Fruit fly (Drosophila melanogaster) whole organism, embryonic: Measurements from ENCODE around the gene Hsp22.

ENCODE experiments used
- Aef1 ChIP-seq: fragments of 200-800 bp; sonication (Bioruptor generic); IDR thresholded peaks from 3 replicates; pipeline ENCODE4 v1.3.6; 2022; ENCODE audit warnings: missing biosample characterization, missing genetic modification characterization
- Atf-2 ChIP-seq: fragments of 200-800 bp; sonication (Bioruptor generic); optimal IDR thresholded peaks from 2 replicates; lab custom pipeline; 2016; ENCODE audit warnings: missing biosample characterization, missing genetic modification characterization
- Atf3 ChIP-seq: fragments of 200-800 bp; sonication (Bioruptor generic); optimal IDR thresholded peaks from 3 replicates; lab custom pipeline; 2016; ENCODE audit warnings: missing biosample characterization, missing genetic modification characterization
- CG10147 ChIP-seq: fragments of 200-800 bp; sonication (Bioruptor generic); optimal IDR thresholded peaks from 2 replicates; lab custom pipeline; 2019; ENCODE audit warnings: missing biosample characterization, mild to moderate bottlenecking, missing genetic modification characterization, moderate library complexity
- CG1024 ChIP-seq: fragments of 200-800 bp; sonication (Bioruptor generic); IDR thresholded peaks from 2 replicates; pipeline ENCODE4 v1.3.6; 2022; ENCODE audit warnings: missing biosample characterization, missing genetic modification characterization
- CG10366 ChIP-seq: fragments of 200-800 bp; sonication (Bioruptor generic); IDR thresholded peaks from 2 replicates; pipeline ENCODE4 v1.3.6; 2022; ENCODE audit warnings: missing biosample characterization, missing genetic modification characterization
- CG11085 ChIP-seq: fragments of 200-800 bp; sonication (Bioruptor generic); IDR thresholded peaks from 2 replicates; pipeline ENCODE4 v1.3.6; 2022; ENCODE audit warnings: missing biosample characterization, missing genetic modification characterization
- CG11247 ChIP-seq: fragments of 200-800 bp; sonication (Bioruptor generic); IDR thresholded peaks from 2 replicates; pipeline ENCODE4 v1.3.6; 2022; ENCODE audit warnings: missing biosample characterization, missing genetic modification characterization
- CG11504 ChIP-seq: fragments of 200-800 bp; sonication (Bioruptor generic); optimal IDR thresholded peaks from 3 replicates; lab custom pipeline; 2019; ENCODE audit warnings: missing biosample characterization, mild to moderate bottlenecking, missing genetic modification characterization, moderate library complexity
- CG11695 ChIP-seq: fragments of 200-800 bp; sonication (Bioruptor generic); IDR thresholded peaks from 3 replicates; pipeline ENCODE4 v1.3.6; 2022; ENCODE audit warnings: missing biosample characterization, missing genetic modification characterization
- CG12104 ChIP-seq: fragments of 200-800 bp; sonication (Bioruptor generic); optimal IDR thresholded peaks from 3 replicates; lab custom pipeline; 2016; ENCODE audit warnings: missing biosample characterization, missing genetic modification characterization
- CG12769 ChIP-seq: fragments of 200-800 bp; sonication (Bioruptor generic); optimal IDR thresholded peaks from 2 replicates; lab custom pipeline; 2019; ENCODE audit warnings: missing biosample characterization, mild to moderate bottlenecking, missing genetic modification characterization, moderate library complexity
- CG15601 ChIP-seq: fragments of 200-800 bp; sonication (Bioruptor generic); optimal IDR thresholded peaks from 3 replicates; lab custom pipeline; 2019; ENCODE audit warnings: missing biosample characterization, mild to moderate bottlenecking, missing genetic modification characterization, moderate library complexity
- CG16863 ChIP-seq: fragments of 200-800 bp; sonication (Bioruptor generic); optimal IDR thresholded peaks from 3 replicates; lab custom pipeline; 2016; ENCODE audit warnings: missing biosample characterization, missing genetic modification characterization
- CG4617 ChIP-seq: fragments of 200-800 bp; sonication (Bioruptor generic); optimal IDR thresholded peaks from 3 replicates; lab custom pipeline; 2016; ENCODE audit warnings: missing biosample characterization, missing genetic modification characterization, borderline replicate concordance
- CG4730 ChIP-seq: fragments of 200-800 bp; sonication (Bioruptor generic); IDR thresholded peaks from 2 replicates; pipeline ENCODE4 v1.3.6; 2022; ENCODE audit warnings: missing biosample characterization, missing genetic modification characterization
- CG8388 ChIP-seq: fragments of 200-800 bp; sonication (Bioruptor generic); optimal IDR thresholded peaks from 2 replicates; lab custom pipeline; 2019; ENCODE audit warnings: missing biosample characterization, mild to moderate bottlenecking, missing genetic modification characterization, moderate library complexity
- CG9932 ChIP-seq: fragments of 200-800 bp; sonication (Bioruptor generic); IDR thresholded peaks from 2 replicates; pipeline ENCODE4 v1.3.6; 2022; ENCODE audit warnings: missing biosample characterization, missing genetic modification characterization
- H2.0 ChIP-seq: fragments of 200-800 bp; sonication (Bioruptor generic); IDR thresholded peaks from 2 replicates; pipeline ENCODE4 v1.3.6; 2022; ENCODE audit warnings: missing biosample characterization, missing genetic modification characterization
- Hr3 ChIP-seq: fragments of 200-800 bp; sonication (Bioruptor generic); optimal IDR thresholded peaks from 3 replicates; lab custom pipeline; 2016; ENCODE audit warnings: missing biosample characterization, missing genetic modification characterization
- Jarid2 ChIP-seq: fragments of 200-800 bp; sonication (Bioruptor generic); optimal IDR thresholded peaks from 3 replicates; lab custom pipeline; 2017; ENCODE audit warnings: mild to moderate bottlenecking, missing biosample characterization, missing genetic modification reagents, missing genetic modification characterization
- Kr ChIP-seq: fragments of 200-800 bp; sonication (Bioruptor generic); optimal IDR thresholded peaks from 2 replicates; lab custom pipeline; 2017; ENCODE audit warnings: missing biosample characterization, mild to moderate bottlenecking, missing genetic modification characterization
- NfI ChIP-seq: fragments of 200-800 bp; sonication (Bioruptor generic); optimal IDR thresholded peaks from 3 replicates; lab custom pipeline; 2018; ENCODE audit warnings: missing biosample characterization, mild to moderate bottlenecking, missing genetic modification characterization, moderate library complexity
- Xbp1 ChIP-seq: fragments of 200-800 bp; sonication (Bioruptor generic); optimal IDR thresholded peaks from 3 replicates; lab custom pipeline; 2016; ENCODE audit warnings: missing biosample characterization, mild to moderate bottlenecking, missing genetic modification characterization
- ab ChIP-seq: fragments of 200-800 bp; sonication (Bioruptor generic); optimal IDR thresholded peaks from 2 replicates; lab custom pipeline; 2016; ENCODE audit warnings: missing biosample characterization, missing genetic modification characterization
- ara ChIP-seq: fragments of 200-800 bp; sonication (Bioruptor generic); IDR thresholded peaks from 2 replicates; pipeline ENCODE4 v1.3.6; 2022; ENCODE audit warnings: missing biosample characterization, missing genetic modification characterization
- cato ChIP-seq: fragments of 200-800 bp; sonication (Bioruptor generic); optimal IDR thresholded peaks from 2 replicates; lab custom pipeline; 2016; ENCODE audit warnings: missing biosample characterization, missing genetic modification characterization, borderline replicate concordance
- corto ChIP-seq: fragments of 200-800 bp; sonication (Bioruptor generic); optimal IDR thresholded peaks from 2 replicates; lab custom pipeline; 2016; ENCODE audit warnings: missing biosample characterization, mild to moderate bottlenecking, missing genetic modification characterization, moderate library complexity
- crp ChIP-seq, 2 experiments: fragments of 200-800 bp; sonication (Bioruptor generic); optimal IDR thresholded peaks; 2 replicates in 1 of 2; 3 replicates in 1 of 2; lab custom pipeline; 2017; ENCODE audit warnings: missing biosample characterization in 2 of 2, missing genetic modification characterization in 2 of 2, mild to moderate bottlenecking in 1 of 2, moderate library complexity in 1 of 2
- cwo ChIP-seq: fragments of 200-800 bp; sonication (Bioruptor generic); optimal IDR thresholded peaks from 3 replicates; lab custom pipeline; 2017; ENCODE audit warnings: missing biosample characterization, missing genetic modification characterization, mild to moderate bottlenecking, moderate library complexity, missing genetic modification reagents
- eve ChIP-seq, 2 experiments: fragments of >200 bp; optimal IDR thresholded peaks; 2 replicates each; lab custom pipeline; 2017; ENCODE audit warnings: missing biosample characterization in 2 of 2, missing genetic modification characterization in 2 of 2
- her ChIP-seq: fragments of 200-800 bp; sonication (Bioruptor generic); optimal IDR thresholded peaks from 2 replicates; lab custom pipeline; 2016; ENCODE audit warnings: missing biosample characterization, missing genetic modification characterization
- ind ChIP-seq: fragments of 200-800 bp; sonication (Bioruptor generic); optimal IDR thresholded peaks from 3 replicates; lab custom pipeline; 2016; ENCODE audit warnings: missing biosample characterization, missing genetic modification characterization
- kah ChIP-seq: fragments of 200-800 bp; sonication (Bioruptor generic); optimal IDR thresholded peaks from 2 replicates; lab custom pipeline; 2018; ENCODE audit warnings: missing biosample characterization, mild to moderate bottlenecking, missing genetic modification characterization
- lab ChIP-seq: fragments of 200-800 bp; sonication (Bioruptor generic); optimal IDR thresholded peaks from 3 replicates; lab custom pipeline; 2017; ENCODE audit warnings: missing biosample characterization, missing genetic modification characterization, mild to moderate bottlenecking, moderate library complexity, missing genetic modification reagents
- lilli ChIP-seq: fragments of 200-800 bp; sonication (Bioruptor generic); optimal IDR thresholded peaks from 3 replicates; lab custom pipeline; 2016; ENCODE audit warnings: missing biosample characterization, missing genetic modification characterization
- nom ChIP-seq: fragments of 200-800 bp; sonication (Bioruptor generic); optimal IDR thresholded peaks from 2 replicates; lab custom pipeline; 2017; ENCODE audit warnings: missing biosample characterization, missing genetic modification characterization, mild to moderate bottlenecking, moderate library complexity, missing genetic modification reagents
- phol ChIP-seq: fragments of 200-800 bp; sonication (Bioruptor generic); optimal IDR thresholded peaks from 3 replicates; lab custom pipeline; 2018; ENCODE audit warnings: missing biosample characterization, mild to moderate bottlenecking, missing genetic modification characterization, moderate library complexity
- psq ChIP-seq: fragments of 200-800 bp; sonication (Bioruptor generic); optimal IDR thresholded peaks from 2 replicates; lab custom pipeline; 2017; ENCODE audit warnings: missing biosample characterization, missing genetic modification characterization
- ranshi ChIP-seq: fragments of 200-800 bp; sonication (Bioruptor generic); IDR thresholded peaks from 2 replicates; pipeline ENCODE4 v1.3.6; 2022; ENCODE audit warnings: missing biosample characterization, missing genetic modification characterization
- salm ChIP-seq: fragments of 200-800 bp; sonication (Bioruptor generic); optimal IDR thresholded peaks from 2 replicates; lab custom pipeline; 2018; ENCODE audit warnings: missing biosample characterization, mild to moderate bottlenecking, missing genetic modification characterization
- sd ChIP-seq: fragments of 200-800 bp; sonication (Bioruptor generic); optimal IDR thresholded peaks from 3 replicates; lab custom pipeline; 2018; ENCODE audit warnings: missing biosample characterization, mild to moderate bottlenecking, missing genetic modification characterization, moderate library complexity
- sens-2 ChIP-seq: fragments of 200-800 bp; sonication (Bioruptor generic); IDR thresholded peaks from 2 replicates; pipeline ENCODE4 v1.3.6; 2022; ENCODE audit warnings: missing biosample characterization, missing genetic modification characterization
- sisA ChIP-seq: fragments of 200-800 bp; sonication (Bioruptor generic); IDR thresholded peaks from 2 replicates; pipeline ENCODE4 v1.3.6; 2022; ENCODE audit warnings: missing biosample characterization, missing genetic modification characterization
- stwl ChIP-seq: fragments of 200-800 bp; sonication (Bioruptor generic); optimal IDR thresholded peaks from 3 replicates; lab custom pipeline; 2018; ENCODE audit warnings: missing biosample characterization, mild to moderate bottlenecking, missing genetic modification characterization, moderate library complexity
- toy ChIP-seq: fragments of 200-800 bp; sonication (Bioruptor generic); IDR thresholded peaks from 2 replicates; pipeline ENCODE4 v1.3.6; 2022; ENCODE audit warnings: missing biosample characterization, missing genetic modification characterization
- unc-4 ChIP-seq: fragments of 200-800 bp; sonication (Bioruptor generic); IDR thresholded peaks from 2 replicates; pipeline ENCODE4 v1.3.6; 2022; ENCODE audit warnings: missing biosample characterization, missing genetic modification characterization; ENCODE audit not compliant: partially characterized antibody
- yki ChIP-seq: fragments of >200 bp; optimal IDR thresholded peaks from 3 replicates; lab custom pipeline; 2018
- z ChIP-seq: fragments of 200-800 bp; sonication (Bioruptor generic); IDR thresholded peaks from 3 replicates; pipeline ENCODE4 v1.3.6; 2022; ENCODE audit warnings: missing biosample characterization, missing genetic modification characterization

Hsp22 gene

dm6 chr3L:9422636-9423419 lies 50.1 kb downstream of the Hsp22 start, which contains the start of gene aay (continued):
- TF ChIP-seq unc-4 (GFP tag; lab: Robert Waterston, UW) (peak; percentile 34; the same call in 1 of the 2 replicates), Kr (GFP tag; lab: Kevin White, UChicago) (peak; percentile 75), H2.0 (GFP tag; lab: Robert Waterston, UW) (peak; percentile 97), CG12769 (tag; lab: Kevin White, UChicago) (peak; percentile 98), sens-2 (peak; percentile 96), lilli (GFP tag; lab: Kevin White, UChicago) (peak; percentile 99), Atf-2 (GFP tag; lab: Kevin White, UChicago) (peak; percentile 96), Hr3 (peak; percentile 99), sd (tag; lab: Kevin White, UChicago) (peak; percentile 96), CG11085 (peak; percentile 96), corto (GFP tag; lab: Kevin White, UChicago) (peak; percentile 97), Aef1 (GFP tag; lab: Robert Waterston, UW) (peak; percentile 98), kah (peak; percentile 97), ind (GFP tag; lab: Kevin White, UChicago) (peak; percentile 99), CG11504 (tag; lab: Kevin White, UChicago) (peak; percentile 98), cwo (GFP tag; lab: Kevin White, UChicago) (peak; percentile 97), CG11695 (GFP tag; lab: Robert Waterston, UW) (peak; percentile 98), CG8388 (GFP tag; lab: Kevin White, UChicago) (peak; percentile 99), CG9932 (GFP tag; lab: Robert Waterston, UW) (peak; percentile 97), CG4617 (GFP tag; lab: Kevin White, UChicago) (peak; percentile 98), salm (tag; lab: Kevin White, UChicago) (peak; percentile 99), Atf3 (GFP tag; lab: Kevin White, UChicago) (peak; percentile 97), CG12104 (peak; percentile 98), sisA (GFP tag; lab: Robert Waterston, UW) (peak; percentile 98), Xbp1 (GFP tag; lab: Kevin White, UChicago) (peak; percentile 99), psq (GFP tag; lab: Kevin White, UChicago) (peak; percentile 96), toy (peak; percentile 92), ranshi (GFP tag; lab: Robert Waterston, UW) (peak; percentile 98), yki (no peak), Jarid2 (peak; percentile 92), phol (tag; lab: Kevin White, UChicago) (peak; percentile 99), CG11247 (peak; percentile 97), CG10366 (GFP tag; lab: Robert Waterston, UW) (peak; percentile 98), lab (peak; percentile 99), CG15601 (tag; lab: Kevin White, UChicago) (peak; percentile 98), CG1024 (GFP tag; lab: Robert Waterston, UW) (peak; percentile 95), crp (GFP tag; optimal IDR thresholded peaks at IDR 0.05; lab: Kevin White, UChicago) (peak in 1 of 2 experiments; percentile 75), NfI (peak; percentile 99), ara (GFP tag; lab: Robert Waterston, UW) (peak; percentile 98), ab (GFP tag; lab: Kevin White, UChicago) (peak; percentile 82), cato (peak; percentile 97), her (GFP tag; lab: Kevin White, UChicago) (peak; percentile 88), nom (GFP tag; lab: Kevin White, UChicago) (peak; percentile 94), CG10147 (GFP tag; lab: Kevin White, UChicago) (peak; percentile 99), CG16863 (GFP tag; lab: Kevin White, UChicago) (peak; percentile 97), eve (GFP tag; optimal IDR thresholded peaks at IDR 0.05; lab: Kevin White, UChicago) (peak; percentile 88 to 99), stwl (tag; lab: Kevin White, UChicago) (peak; percentile 88), z (GFP tag; lab: Robert Waterston, UW) (peak; percentile 88), CG4730 (peak; percentile 97)
